Fruit fly (Drosophila melanogaster): ENCODE results near the gene CG7376.

Gene CG7376

DNA sequence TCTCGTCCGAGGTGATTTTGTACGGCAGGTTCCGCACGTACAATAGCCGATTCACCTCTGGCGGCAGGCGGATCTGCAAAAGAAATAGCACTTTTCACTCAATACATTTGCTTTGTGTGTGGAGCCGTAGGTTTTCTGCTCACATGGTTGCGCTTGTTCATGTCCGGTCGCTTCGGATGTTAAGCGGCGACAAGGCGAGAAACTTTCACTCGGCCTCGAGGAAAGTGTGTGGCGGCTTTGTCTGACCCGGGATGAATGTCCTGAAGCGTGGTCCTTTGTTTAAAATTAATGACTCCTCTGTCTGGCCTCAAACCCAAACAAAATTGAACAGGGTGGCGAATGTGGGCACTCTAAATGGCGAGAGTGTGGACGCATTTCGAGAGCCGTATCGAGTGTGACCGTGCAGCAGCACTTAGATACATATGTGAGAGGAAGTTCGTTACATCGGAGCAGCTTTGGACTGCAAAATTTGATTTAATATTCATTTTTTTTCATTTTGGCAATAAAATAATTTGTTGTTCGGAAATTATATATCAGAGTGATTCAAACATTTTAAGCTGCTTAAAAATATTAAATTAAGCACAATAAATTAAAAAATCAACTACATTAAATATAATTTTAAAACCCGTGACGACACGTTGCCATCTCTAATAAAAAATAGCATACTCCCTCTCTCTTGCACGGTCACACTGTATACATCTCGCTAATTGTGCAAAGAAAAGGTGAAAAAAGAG is 18.9 kb downstream of the CG7376 start, which contains the start of the genes Sf3b6 and Tnpo (continued):
- no peak for TF ChIP-seq CG12769 (tag; optimal IDR thresholded peaks at IDR 0.05)
- TF ChIP-seq fd102C (GFP tag; optimal IDR thresholded peaks at IDR 0.05): no peak
- peak; percentile 86 for TF ChIP-seq Chrac-16 (GFP tag; optimal IDR thresholded peaks at IDR 0.05)
- peak; percentile 91 for TF ChIP-seq CG12155 (GFP tag; optimal IDR thresholded peaks at IDR 0.05)
- no peak for TF ChIP-seq CG7745 (tag; optimal IDR thresholded peaks at IDR 0.05)
- peak; percentile 77 for TF ChIP-seq HLH54F (GFP tag; optimal IDR thresholded peaks at IDR 0.05)
- TF ChIP-seq Xbp1 (GFP tag; optimal IDR thresholded peaks at IDR 0.05): peak; percentile 90
- TF ChIP-seq ap (GFP tag; IDR thresholded peaks at IDR 0.05): 0 out of 2 replicates have a peak, but pooled peaks have one; percentile 58
- TF ChIP-seq Elba2 (GFP tag; optimal IDR thresholded peaks at IDR 0.05): peak; percentile 72
- peak; percentile 61 for TF ChIP-seq Antp (GFP tag; optimal IDR thresholded peaks at IDR 0.05)
- TF ChIP-seq NFAT (GFP tag; IDR thresholded peaks at IDR 0.05): peak; percentile 79
- TF ChIP-seq bsh (GFP tag; optimal IDR thresholded peaks at IDR 0.05): no peak
- no peak for TF ChIP-seq fru (optimal IDR thresholded peaks at IDR 0.05)
- TF ChIP-seq btn (GFP tag; optimal IDR thresholded peaks at IDR 0.05): no peak
- peak; percentile 75 for TF ChIP-seq CG14014 (GFP tag; IDR thresholded peaks at IDR 0.05)
- peak; percentile 63; the same call in 2 of the 3 replicates for TF ChIP-seq B-H1 (GFP tag; IDR thresholded peaks at IDR 0.05)
- peak; percentile 54 for TF ChIP-seq CG2202 (tag; optimal IDR thresholded peaks at IDR 0.05)
- TF ChIP-seq Ada2b (GFP tag; IDR thresholded peaks at IDR 0.05): peak; percentile 70
- TF ChIP-seq ab (GFP tag; optimal IDR thresholded peaks at IDR 0.05): no peak
- TF ChIP-seq CG12236 (GFP tag; optimal IDR thresholded peaks at IDR 0.05): peak; percentile 33
- peak; percentile 76 for TF ChIP-seq knrl (GFP tag; IDR thresholded peaks at IDR 0.05; ENCODE audit: partially characterized antibody)
- TF ChIP-seq Optix (GFP tag; IDR thresholded peaks at IDR 0.05): peak; percentile 51; the same call in 1 of the 3 replicates
- TF ChIP-seq row (GFP tag; IDR thresholded peaks at IDR 0.05): peak; percentile 96
- peak; percentile 91 for TF ChIP-seq CG6689 (GFP tag; IDR thresholded peaks at IDR 0.05)
- TF ChIP-seq grn (GFP tag; optimal IDR thresholded peaks at IDR 0.05): no peak
- TF ChIP-seq H15 (GFP tag; IDR thresholded peaks at IDR 0.05): peak; percentile 69; the same call in 2 of the 3 replicates
- no peak for TF ChIP-seq CG8388 (GFP tag; optimal IDR thresholded peaks at IDR 0.05)
- peak; percentile 71 for TF ChIP-seq CG11247 (GFP tag; IDR thresholded peaks at IDR 0.05)
- no peak for TF ChIP-seq nom (GFP tag; optimal IDR thresholded peaks at IDR 0.05)
- TF ChIP-seq Opbp (GFP tag; IDR thresholded peaks at IDR 0.05; ENCODE audit: partially characterized antibody): no peak
- TF ChIP-seq Asciz (GFP tag; optimal IDR thresholded peaks at IDR 0.05): no peak
- TF ChIP-seq Spps (tag; optimal IDR thresholded peaks at IDR 0.05): peak; percentile 48
- peak; percentile 88 for TF ChIP-seq CG6272 (GFP tag; IDR thresholded peaks at IDR 0.05)
- no peak; the same call in 1 of the 2 replicates for TF ChIP-seq Gsc (GFP tag; IDR thresholded peaks at IDR 0.05)
- TF ChIP-seq CG12104 (GFP tag; optimal IDR thresholded peaks at IDR 0.05): peak; percentile 84
- peak; percentile 82 for TF ChIP-seq CG32767 (GFP tag; IDR thresholded peaks at IDR 0.05)
- peak; percentile 71; the same call in 1 of the 2 replicates for TF ChIP-seq danr (GFP tag; IDR thresholded peaks at IDR 0.05)
- TF ChIP-seq cad (GFP tag; optimal IDR thresholded peaks at IDR 0.05): no peak
- peak; percentile 56 for TF ChIP-seq CG4854 (GFP tag; optimal IDR thresholded peaks at IDR 0.05)
- peak; percentile 9 for TF ChIP-seq her (GFP tag; optimal IDR thresholded peaks at IDR 0.05)
- TF ChIP-seq CG10274 (GFP tag; optimal IDR thresholded peaks at IDR 0.05): peak; percentile 80
- TF ChIP-seq zen (tag; optimal IDR thresholded peaks at IDR 0.05): peak; percentile 83
- peak in 1 of 3 experiments; percentile 32 for TF ChIP-seq Stat92E (GFP tag; optimal IDR thresholded peaks at IDR 0.05)
- TF ChIP-seq CG11560 (tag; IDR thresholded peaks at IDR 0.05): peak; percentile 77
- peak; percentile 50 for TF ChIP-seq Awh (GFP tag; IDR thresholded peaks at IDR 0.05)
- peak; percentile 35 for TF ChIP-seq NC2α (GFP tag; optimal IDR thresholded peaks at IDR 0.05)
- TF ChIP-seq CG4360 (GFP tag; IDR thresholded peaks at IDR 0.05): no peak
- TF ChIP-seq unpg (GFP tag; optimal IDR thresholded peaks at IDR 0.05): no peak
- peak; percentile 63 for TF ChIP-seq Bdp1 (GFP tag; optimal IDR thresholded peaks at IDR 0.05)
- no peak for TF ChIP-seq Hmr (GFP tag; optimal IDR thresholded peaks at IDR 0.05)
